Fruit fly (Drosophila melanogaster) whole organism, embryonic: ENCODE data around the gene CG43345.

Source experiments
- Asciz ChIP-seq: fragments of 200-800 bp; sonication (Bioruptor generic); optimal IDR thresholded peaks from 2 replicates; lab custom pipeline; 2017; ENCODE audit warnings: missing biosample characterization, mild to moderate bottlenecking, missing genetic modification characterization, missing genetic modification reagents
- Awh ChIP-seq: fragments of 200-800 bp; sonication (Bioruptor generic); IDR thresholded peaks from 2 replicates; pipeline ENCODE4, ENCODE4 v1.3.6; 2022; ENCODE audit warnings: missing biosample characterization, missing genetic modification characterization
- C15 ChIP-seq: fragments of 200-800 bp; sonication (Bioruptor generic); IDR thresholded peaks from 3 replicates; pipeline ENCODE4 v1.3.6; 2022; ENCODE audit warnings: missing biosample characterization, missing genetic modification characterization
- CG10267 ChIP-seq: fragments of 200-800 bp; sonication (Bioruptor generic); optimal IDR thresholded peaks from 2 replicates; lab custom pipeline; 2018; ENCODE audit warnings: missing biosample characterization, mild to moderate bottlenecking, missing genetic modification characterization, moderate library complexity
- CG11093 ChIP-seq: fragments of 200-800 bp; sonication (Bioruptor generic); IDR thresholded peaks from 3 replicates; pipeline ENCODE4 v1.3.6; 2022; ENCODE audit warnings: missing biosample characterization, missing genetic modification characterization
- CG15514 ChIP-seq: fragments of 200-800 bp; sonication (Bioruptor generic); optimal IDR thresholded peaks from 3 replicates; lab custom pipeline; 2017; ENCODE audit warnings: missing biosample characterization, missing genetic modification characterization, mild to moderate bottlenecking, moderate library complexity, missing genetic modification reagents
- CG18011 ChIP-seq: fragments of 200-800 bp; sonication (Bioruptor generic); optimal IDR thresholded peaks from 2 replicates; lab custom pipeline; 2017; ENCODE audit warnings: missing biosample characterization, missing genetic modification characterization, mild to moderate bottlenecking, moderate library complexity, missing genotype
- CG2202 ChIP-seq: fragments of 200-800 bp; sonication (Bioruptor generic); optimal IDR thresholded peaks from 2 replicates; lab custom pipeline; 2018; ENCODE audit warnings: missing biosample characterization, mild to moderate bottlenecking, missing genetic modification characterization
- CG34376 ChIP-seq: fragments of 200-800 bp; sonication (Bioruptor generic); optimal IDR thresholded peaks from 2 replicates; lab custom pipeline; 2018; ENCODE audit warnings: missing biosample characterization, mild to moderate bottlenecking, missing genetic modification characterization
- CG4328 ChIP-seq: fragments of 200-800 bp; sonication (Bioruptor generic); optimal IDR thresholded peaks from 3 replicates; lab custom pipeline; 2017; ENCODE audit warnings: missing biosample characterization, missing genetic modification reagents, missing genetic modification characterization
- CG4424 ChIP-seq: fragments of 200-800 bp; sonication (Bioruptor generic); optimal IDR thresholded peaks from 3 replicates; lab custom pipeline; 2016; ENCODE audit warnings: missing biosample characterization, missing genetic modification characterization
- CG4617 ChIP-seq: fragments of 200-800 bp; sonication (Bioruptor generic); optimal IDR thresholded peaks from 3 replicates; lab custom pipeline; 2016; ENCODE audit warnings: missing biosample characterization, missing genetic modification characterization, borderline replicate concordance
- CG4707 ChIP-seq: fragments of 200-800 bp; sonication (Bioruptor generic); optimal IDR thresholded peaks from 2 replicates; lab custom pipeline; 2018; ENCODE audit warnings: missing biosample characterization, mild to moderate bottlenecking, missing genetic modification characterization, moderate library complexity
- CG5180 ChIP-seq: fragments of 200-800 bp; sonication (Bioruptor generic); optimal IDR thresholded peaks from 3 replicates; lab custom pipeline; 2017; ENCODE audit warnings: missing biosample characterization, missing genetic modification characterization, mild to moderate bottlenecking, moderate library complexity, missing genetic modification reagents
- CG6254 ChIP-seq: fragments of 200-800 bp; sonication (Bioruptor generic); optimal IDR thresholded peaks from 3 replicates; lab custom pipeline; 2017; ENCODE audit warnings: mild to moderate bottlenecking, missing biosample characterization, missing genetic modification reagents, missing genetic modification characterization
- CG9727 ChIP-seq: fragments of 200-800 bp; sonication (Bioruptor generic); optimal IDR thresholded peaks from 3 replicates; lab custom pipeline; 2017; ENCODE audit warnings: missing biosample characterization, mild to moderate bottlenecking, missing genetic modification characterization
- CG9932 ChIP-seq: fragments of 200-800 bp; sonication (Bioruptor generic); IDR thresholded peaks from 2 replicates; pipeline ENCODE4 v1.3.6; 2022; ENCODE audit warnings: missing biosample characterization, missing genetic modification characterization
- Dad ChIP-seq: fragments of 200-800 bp; sonication (Bioruptor generic); optimal IDR thresholded peaks from 3 replicates; lab custom pipeline; 2016; ENCODE audit warnings: missing biosample characterization, missing genetic modification characterization
- Ets97D ChIP-seq: fragments of 200-800 bp; sonication (Bioruptor generic); optimal IDR thresholded peaks from 3 replicates; lab custom pipeline; 2016; ENCODE audit warnings: missing biosample characterization, missing genetic modification characterization
- HLH3B ChIP-seq: fragments of 200-800 bp; sonication (Bioruptor generic); IDR thresholded peaks from 2 replicates; pipeline ENCODE4 v1.3.6; 2022; ENCODE audit warnings: missing biosample characterization, missing genetic modification characterization
- HLH54F ChIP-seq: fragments of 200-800 bp; sonication (Bioruptor generic); optimal IDR thresholded peaks from 3 replicates; lab custom pipeline; 2016; ENCODE audit warnings: missing biosample characterization, missing genetic modification characterization
- Hr39 ChIP-seq: fragments of >200 bp; optimal IDR thresholded peaks from 2 replicates; lab custom pipeline; 2017
- Kr ChIP-seq: fragments of 200-800 bp; sonication (Bioruptor generic); optimal IDR thresholded peaks from 2 replicates; lab custom pipeline; 2017; ENCODE audit warnings: missing biosample characterization, mild to moderate bottlenecking, missing genetic modification characterization
- Max ChIP-seq: fragments of 200-800 bp; sonication (Bioruptor generic); optimal IDR thresholded peaks from 2 replicates; lab custom pipeline; 2016; ENCODE audit warnings: missing biosample characterization, mild to moderate bottlenecking, missing genetic modification characterization
- Med ChIP-seq: fragments of 200-800 bp; sonication (Bioruptor generic); peaks from one replicate; lab custom pipeline; 2016; ENCODE audit warnings: missing biosample characterization, missing genetic modification characterization, mild to moderate bottlenecking, inconsistent platforms, moderate library complexity
- Opbp ChIP-seq: fragments of 200-800 bp; sonication (Bioruptor generic); IDR thresholded peaks from 3 replicates; pipeline ENCODE4 v1.3.6; 2022; ENCODE audit warnings: missing biosample characterization, missing genetic modification characterization; ENCODE audit not compliant: partially characterized antibody
- Pdp1 ChIP-seq, 2 experiments: fragments of 200-800 bp; sonication (Bioruptor generic); optimal IDR thresholded peaks; 3 replicates each; lab custom pipeline; 2016; ENCODE audit warnings: missing biosample characterization in 2 of 2, missing genetic modification characterization in 2 of 2, mild to moderate bottlenecking in 1 of 2, moderate library complexity in 1 of 2
- Scr ChIP-seq: fragments of 200-800 bp; sonication (Bioruptor generic); IDR thresholded peaks from 2 replicates; pipeline ENCODE4 v1.3.6; 2022; ENCODE audit warnings: missing biosample characterization, missing genetic modification characterization; ENCODE audit not compliant: partially characterized antibody
- Tbp ChIP-seq: fragments of >200 bp; optimal IDR thresholded peaks from 2 replicates; lab custom pipeline; 2018; ENCODE audit warnings: missing biosample characterization, missing genetic modification characterization
- ab ChIP-seq: fragments of 200-800 bp; sonication (Bioruptor generic); optimal IDR thresholded peaks from 2 replicates; lab custom pipeline; 2016; ENCODE audit warnings: missing biosample characterization, missing genetic modification characterization
- ato ChIP-seq: fragments of 200-800 bp; sonication (Bioruptor generic); IDR thresholded peaks from 2 replicates; pipeline ENCODE4 v1.3.6; 2022; ENCODE audit warnings: missing biosample characterization, missing genetic modification characterization; ENCODE audit not compliant: partially characterized antibody
- bbx ChIP-seq: fragments of 200-800 bp; sonication (Bioruptor generic); IDR thresholded peaks from 2 replicates; pipeline ENCODE4 v1.3.6; 2022; ENCODE audit warnings: missing biosample characterization, missing genetic modification characterization; ENCODE audit not compliant: partially characterized antibody
- bowl ChIP-seq: fragments of 200-800 bp; sonication (Bioruptor generic); IDR thresholded peaks from 2 replicates; pipeline ENCODE4 v1.3.6; 2022; ENCODE audit warnings: missing biosample characterization, missing genetic modification characterization
- chif ChIP-seq, 2 experiments: fragments of 200-800 bp; sonication (Bioruptor generic); optimal IDR thresholded peaks; 3 replicates each; lab custom pipeline; 2016; ENCODE audit warnings: missing biosample characterization in 2 of 2, missing genetic modification characterization in 2 of 2
- da ChIP-seq: fragments of 200-800 bp; sonication (Bioruptor generic); optimal IDR thresholded peaks from 2 replicates; lab custom pipeline; 2016; ENCODE audit warnings: missing biosample characterization, missing genetic modification characterization
- eve ChIP-seq, 2 experiments: fragments of >200 bp; optimal IDR thresholded peaks; 2 replicates each; lab custom pipeline; 2017; ENCODE audit warnings: missing biosample characterization in 2 of 2, missing genetic modification characterization in 2 of 2
- fu2 ChIP-seq: fragments of 200-800 bp; sonication (Bioruptor generic); optimal IDR thresholded peaks from 2 replicates; lab custom pipeline; 2016; ENCODE audit warnings: missing biosample characterization, missing genetic modification characterization
- ind ChIP-seq: fragments of 200-800 bp; sonication (Bioruptor generic); optimal IDR thresholded peaks from 3 replicates; lab custom pipeline; 2016; ENCODE audit warnings: missing biosample characterization, missing genetic modification characterization
- knrl ChIP-seq: fragments of 200-800 bp; sonication (Bioruptor generic); IDR thresholded peaks from 3 replicates; pipeline ENCODE4 v1.3.6; 2022; ENCODE audit warnings: missing biosample characterization, missing genetic modification characterization; ENCODE audit not compliant: partially characterized antibody
- mirr ChIP-seq: fragments of 200-800 bp; sonication (Bioruptor generic); optimal IDR thresholded peaks from 3 replicates; lab custom pipeline; 2018; ENCODE audit warnings: missing biosample characterization, mild to moderate bottlenecking, missing genetic modification characterization
- sd ChIP-seq: fragments of 200-800 bp; sonication (Bioruptor generic); optimal IDR thresholded peaks from 3 replicates; lab custom pipeline; 2018; ENCODE audit warnings: missing biosample characterization, mild to moderate bottlenecking, missing genetic modification characterization, moderate library complexity
- slp2 ChIP-seq: fragments of 200-800 bp; sonication (Bioruptor generic); optimal IDR thresholded peaks from 2 replicates; lab custom pipeline; 2016; ENCODE audit warnings: missing biosample characterization, missing genetic modification characterization
- so ChIP-seq: fragments of 200-800 bp; sonication (Bioruptor generic); IDR thresholded peaks from 3 replicates; pipeline ENCODE4 v1.3.6; 2022; ENCODE audit warnings: missing biosample characterization, missing genetic modification characterization
- sob ChIP-seq: fragments of 200-800 bp; sonication (Bioruptor generic); IDR thresholded peaks from 2 replicates; pipeline ENCODE4 v1.3.6; 2022; ENCODE audit warnings: missing biosample characterization, missing genetic modification characterization
- ssp ChIP-seq: fragments of 200-800 bp; sonication (Bioruptor generic); IDR thresholded peaks from 2 replicates; pipeline ENCODE4 v1.3.6; 2022; ENCODE audit warnings: missing biosample characterization, missing genetic modification characterization
- tin ChIP-seq: fragments of 200-800 bp; sonication (Bioruptor generic); optimal IDR thresholded peaks from 3 replicates; lab custom pipeline; 2016; ENCODE audit warnings: missing biosample characterization, missing genetic modification characterization
- tll ChIP-seq, 2 experiments: fragments of 200-800 bp in 1 of 2; fragments of >200 bp in 1 of 2; sonication (Bioruptor generic) in 1 of 2; optimal IDR thresholded peaks; 2 replicates each; lab custom pipeline; 2017 to 2019; ENCODE audit warnings: missing biosample characterization in 2 of 2, missing genetic modification characterization in 2 of 2, mild to moderate bottlenecking in 1 of 2, moderate library complexity in 1 of 2
- yki ChIP-seq: fragments of >200 bp; optimal IDR thresholded peaks from 3 replicates; lab custom pipeline; 2018
- z ChIP-seq: fragments of 200-800 bp; sonication (Bioruptor generic); IDR thresholded peaks from 3 replicates; pipeline ENCODE4 v1.3.6; 2022; ENCODE audit warnings: missing biosample characterization, missing genetic modification characterization
- zf30C ChIP-seq: fragments of 200-800 bp; sonication (Bioruptor generic); optimal IDR thresholded peaks from 3 replicates; lab custom pipeline; 2018; ENCODE audit warnings: missing biosample characterization, mild to moderate bottlenecking, missing genetic modification characterization
- zfh2 ChIP-seq: fragments of 200-800 bp; sonication (Bioruptor generic); optimal IDR thresholded peaks from 2 replicates; lab custom pipeline; 2016; ENCODE audit warnings: missing biosample characterization, missing genetic modification characterization

The CG43345 gene

DNA sequence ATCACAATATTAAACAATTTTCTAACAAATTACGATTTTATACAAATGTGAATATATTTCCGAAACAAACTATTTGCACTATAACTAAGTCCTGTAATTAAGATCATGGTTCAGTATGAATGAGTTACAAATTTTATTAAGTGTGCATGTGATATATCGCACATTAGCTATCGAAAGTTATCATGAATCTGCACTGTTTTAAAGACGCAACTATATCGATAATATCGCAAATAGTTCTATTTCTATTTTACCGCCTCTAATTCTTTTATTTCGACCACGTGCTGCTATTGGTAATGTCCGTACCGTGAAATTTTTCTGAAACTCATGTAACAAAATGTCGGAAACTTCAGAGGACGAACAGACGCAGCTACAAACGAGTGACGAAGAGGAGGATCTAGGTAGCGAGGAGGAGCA lies 25.4 kb downstream of the CG43345 start, which contains the start of gene pths (continued):
- TF ChIP-seq ab (GFP tag; lab: Kevin White, UChicago) (no peak), Hr39 (lab: Kevin White, UChicago) (no peak), CG34376 (no peak), Max (GFP tag; lab: Kevin White, UChicago) (peak; percentile 85), Awh (GFP tag; lab: Robert Waterston, UW) (no peak), HLH3B (GFP tag; lab: Robert Waterston, UW) (0 out of 2 replicates have a peak, but pooled peaks have one; percentile 4), da (GFP tag; lab: Kevin White, UChicago) (no peak), z (GFP tag; lab: Robert Waterston, UW) (no peak), CG10267 (tag; lab: Kevin White, UChicago) (peak; percentile 48), CG18011 (GFP tag; lab: Kevin White, UChicago) (no peak), zf30C (GFP tag; lab: Kevin White, UChicago) (no peak), Dad (no peak), Asciz (GFP tag; lab: Kevin White, UChicago) (no peak), zfh2 (GFP tag; lab: Kevin White, UChicago) (peak; percentile 30), Tbp (GFP tag; lab: Kevin White, UChicago) (no peak), tll (GFP tag; optimal IDR thresholded peaks at IDR 0.05; lab: Kevin White, UChicago) (no peak), tin (GFP tag; lab: Kevin White, UChicago) (peak; percentile 42), eve (GFP tag; optimal IDR thresholded peaks at IDR 0.05; lab: Kevin White, UChicago) (no peak), ato (GFP tag; lab: Robert Waterston, UW) (peak; percentile 71; the same call in 1 of the 2 replicates), C15 (GFP tag; lab: Robert Waterston, UW) (no peak), CG4707 (GFP tag; lab: Kevin White, UChicago) (no peak), CG5180 (GFP tag; lab: Kevin White, UChicago) (no peak), Med (GFP tag; lab: Kevin White, UChicago) (peak; percentile 84), Ets97D (peak; percentile 83), fu2 (GFP tag; lab: Kevin White, UChicago) (peak; percentile 38), CG11093 (GFP tag; lab: Robert Waterston, UW) (no peak), CG6254 (GFP tag; lab: Kevin White, UChicago) (no peak), CG9727 (no peak), ind (GFP tag; lab: Kevin White, UChicago) (peak; percentile 61), Kr (GFP tag; lab: Kevin White, UChicago) (no peak), CG4424 (peak; percentile 33), chif (GFP tag; optimal IDR thresholded peaks at IDR 0.05; lab: Kevin White, UChicago) (peak in 1 of 2 experiments; percentile 38), bowl (GFP tag; lab: Robert Waterston, UW) (no peak), yki (no peak), CG9932 (GFP tag; lab: Robert Waterston, UW) (peak; percentile 82), Scr (GFP tag; lab: Robert Waterston, UW) (peak; percentile 77), slp2 (GFP tag; lab: Kevin White, UChicago) (peak; percentile 11), CG4328 (GFP tag; lab: Kevin White, UChicago) (no peak), bbx (GFP tag; lab: Robert Waterston, UW) (peak; percentile 89), CG2202 (tag; lab: Kevin White, UChicago) (no peak), Opbp (GFP tag; lab: Robert Waterston, UW) (peak; percentile 86), sd (tag; lab: Kevin White, UChicago) (no peak), so (GFP tag; lab: Robert Waterston, UW) (no peak), CG4617 (peak; percentile 31), sob (GFP tag; lab: Robert Waterston, UW) (peak; percentile 79), Pdp1 (GFP tag; optimal IDR thresholded peaks at IDR 0.05; lab: Kevin White, UChicago) (peak; percentile 57 to 62), CG15514 (GFP tag; lab: Kevin White, UChicago) (peak; percentile 72), ssp (GFP tag; lab: Robert Waterston, UW) (peak; percentile 99), knrl (GFP tag; lab: Robert Waterston, UW) (peak; percentile 88), HLH54F (GFP tag; lab: Kevin White, UChicago) (peak; percentile 60), mirr (GFP tag; lab: Kevin White, UChicago) (no peak)
